Worm (Caenorhabditis elegans): ENCODE measurements around the gene smf-2.

The smf-2 gene

ce11 chrX:6743853-6744346 is 25.4 kb upstream of the smf-2 start:
- TF ChIP-seq cog-1 (tag; optimal IDR thresholded peaks at IDR 0.05), result peak; percentile 14
- TF ChIP-seq flt-1 (GFP tag; IDR thresholded peaks at IDR 0.05), result no peak

DNA sequence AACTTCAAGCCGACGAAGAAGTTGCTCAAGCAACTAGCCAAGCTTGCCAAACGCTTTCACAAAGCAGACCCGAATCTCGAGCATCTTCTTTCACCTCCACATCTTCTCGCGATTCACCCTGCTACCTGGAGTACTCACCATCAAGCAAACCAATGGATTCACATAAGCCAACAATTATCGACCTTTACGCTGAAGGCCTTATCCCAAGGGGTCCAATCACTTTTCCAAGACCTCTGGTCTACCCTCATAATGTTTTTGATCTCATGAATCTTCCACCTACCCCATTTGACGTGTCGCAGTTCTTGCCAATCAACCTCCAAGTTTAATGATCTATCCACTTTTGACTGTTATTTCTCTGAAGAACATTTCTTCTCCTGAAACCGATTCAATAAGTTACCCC is 24.8 kb upstream of the smf-2 start:
- TF ChIP-seq ztf-23 (GFP tag; IDR thresholded peaks at IDR 0.05) (no peak), T22C8.4 (GFP tag; IDR thresholded peaks at IDR 0.05) (no peak), klf-2 (GFP tag; conservative IDR thresholded peaks at IDR 0.05) (no peak), cog-1 (tag; optimal IDR thresholded peaks at IDR 0.05) (no peak), ztf-29 (GFP tag; IDR thresholded peaks at IDR 0.05) (no peak), flt-1 (GFP tag; IDR thresholded peaks at IDR 0.05) (no peak), med-1 (GFP tag; optimal IDR thresholded peaks at IDR 0.05; ENCODE audit: insufficient read depth) (no peak), tab-1 (GFP tag; IDR thresholded peaks at IDR 0.05) (no peak), ref-1 (GFP tag; conservative IDR thresholded peaks at IDR 0.05) (no peak)

- TF ChIP-seq ref-1 (GFP tag; conservative IDR thresholded peaks at IDR 0.05) (no peak), ztf-29 (GFP tag; IDR thresholded peaks at IDR 0.05) (no peak), T22C8.4 (GFP tag; IDR thresholded peaks at IDR 0.05) (no peak), flt-1 (GFP tag; IDR thresholded peaks at IDR 0.05) (no peak), tab-1 (GFP tag; IDR thresholded peaks at IDR 0.05) (no peak), klf-2 (GFP tag; conservative IDR thresholded peaks at IDR 0.05) (no peak), med-1 (GFP tag; optimal IDR thresholded peaks at IDR 0.05; ENCODE audit: insufficient read depth) (no peak), cog-1 (tag; optimal IDR thresholded peaks at IDR 0.05) (no peak), ztf-23 (GFP tag; IDR thresholded peaks at IDR 0.05) (no peak)
Observed at ce11 chrX:6742891-6743290, 24.4 kb upstream of the smf-2 start.

- TF ChIP-seq flt-1 (GFP tag; IDR thresholded peaks at IDR 0.05) (peak; percentile 79), ref-1 (GFP tag; conservative IDR thresholded peaks at IDR 0.05) (no peak), T22C8.4 (GFP tag; IDR thresholded peaks at IDR 0.05) (no peak), med-1 (GFP tag; optimal IDR thresholded peaks at IDR 0.05; ENCODE audit: insufficient read depth) (no peak), cog-1 (tag; optimal IDR thresholded peaks at IDR 0.05) (peak; percentile 90), ztf-29 (GFP tag; IDR thresholded peaks at IDR 0.05) (peak; percentile 45; the same call in 1 of the 2 replicates), klf-2 (GFP tag; conservative IDR thresholded peaks at IDR 0.05) (no peak), tab-1 (GFP tag; IDR thresholded peaks at IDR 0.05) (no peak; the same call in 1 of the 2 replicates), ztf-23 (GFP tag; IDR thresholded peaks at IDR 0.05) (no peak)
Observed at ce11 chrX:6742011-6742683, 23.7 kb upstream of the smf-2 start, which contains the start of gene mdl-1. mdl-1 (plus strand) TSS chrX:6742351.

ce11 chrX:6741532-6741931 is 23.0 kb upstream of the smf-2 start:
- TF ChIP-seq ztf-23 (GFP tag; IDR thresholded peaks at IDR 0.05), result no peak
- TF ChIP-seq tab-1 (GFP tag; IDR thresholded peaks at IDR 0.05), result no peak
- no peak for TF ChIP-seq cog-1 (tag; optimal IDR thresholded peaks at IDR 0.05)
- no peak for TF ChIP-seq ztf-29 (GFP tag; IDR thresholded peaks at IDR 0.05)
- no peak for TF ChIP-seq T22C8.4 (GFP tag; IDR thresholded peaks at IDR 0.05)
- TF ChIP-seq flt-1 (GFP tag; IDR thresholded peaks at IDR 0.05), result no peak
- no peak for TF ChIP-seq klf-2 (GFP tag; conservative IDR thresholded peaks at IDR 0.05)
- no peak for TF ChIP-seq med-1 (GFP tag; optimal IDR thresholded peaks at IDR 0.05; ENCODE audit: insufficient read depth)
- no peak for TF ChIP-seq ref-1 (GFP tag; conservative IDR thresholded peaks at IDR 0.05)

DNA sequence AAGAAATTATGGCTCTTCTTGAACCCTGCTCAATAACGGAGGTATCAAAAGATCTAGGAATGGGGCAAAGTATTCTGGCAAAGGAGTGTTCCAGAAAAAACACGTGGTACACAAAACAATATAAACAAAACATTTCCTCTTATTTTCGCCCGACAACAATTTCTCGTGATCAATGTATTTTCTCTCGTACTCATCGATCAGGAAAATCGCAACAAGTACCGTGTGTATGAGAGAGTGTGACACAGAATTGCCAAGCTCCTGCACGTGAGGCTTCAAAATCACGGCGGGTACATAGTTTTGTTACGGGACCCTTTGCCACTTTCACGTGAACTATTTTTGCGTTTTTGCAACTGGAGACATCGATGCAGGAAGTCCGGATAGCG is 22.5 kb upstream of the smf-2 start:
- no peak for TF ChIP-seq tab-1 (GFP tag; IDR thresholded peaks at IDR 0.05)
- no peak for TF ChIP-seq ref-1 (GFP tag; conservative IDR thresholded peaks at IDR 0.05)
- no peak for TF ChIP-seq ztf-29 (GFP tag; IDR thresholded peaks at IDR 0.05)
- TF ChIP-seq ztf-23 (GFP tag; IDR thresholded peaks at IDR 0.05), result no peak
- TF ChIP-seq klf-2 (GFP tag; conservative IDR thresholded peaks at IDR 0.05), result no peak
- no peak for TF ChIP-seq cog-1 (tag; optimal IDR thresholded peaks at IDR 0.05)
- no peak for TF ChIP-seq med-1 (GFP tag; optimal IDR thresholded peaks at IDR 0.05; ENCODE audit: insufficient read depth)
- no peak for TF ChIP-seq flt-1 (GFP tag; IDR thresholded peaks at IDR 0.05)
- no peak for TF ChIP-seq T22C8.4 (GFP tag; IDR thresholded peaks at IDR 0.05)

- no peak for TF ChIP-seq ztf-29 (GFP tag; IDR thresholded peaks at IDR 0.05)
- no peak for TF ChIP-seq ref-1 (GFP tag; conservative IDR thresholded peaks at IDR 0.05)
- TF ChIP-seq ztf-23 (GFP tag; IDR thresholded peaks at IDR 0.05), result no peak
- no peak for TF ChIP-seq T22C8.4 (GFP tag; IDR thresholded peaks at IDR 0.05)
- TF ChIP-seq cog-1 (tag; optimal IDR thresholded peaks at IDR 0.05), result no peak
- TF ChIP-seq flt-1 (GFP tag; IDR thresholded peaks at IDR 0.05), result no peak
- TF ChIP-seq tab-1 (GFP tag; IDR thresholded peaks at IDR 0.05), result no peak
- no peak for TF ChIP-seq med-1 (GFP tag; optimal IDR thresholded peaks at IDR 0.05; ENCODE audit: insufficient read depth)
- no peak for TF ChIP-seq klf-2 (GFP tag; conservative IDR thresholded peaks at IDR 0.05)
Observed at ce11 chrX:6740282-6740982, 21.9 kb upstream of the smf-2 start.

DNA sequence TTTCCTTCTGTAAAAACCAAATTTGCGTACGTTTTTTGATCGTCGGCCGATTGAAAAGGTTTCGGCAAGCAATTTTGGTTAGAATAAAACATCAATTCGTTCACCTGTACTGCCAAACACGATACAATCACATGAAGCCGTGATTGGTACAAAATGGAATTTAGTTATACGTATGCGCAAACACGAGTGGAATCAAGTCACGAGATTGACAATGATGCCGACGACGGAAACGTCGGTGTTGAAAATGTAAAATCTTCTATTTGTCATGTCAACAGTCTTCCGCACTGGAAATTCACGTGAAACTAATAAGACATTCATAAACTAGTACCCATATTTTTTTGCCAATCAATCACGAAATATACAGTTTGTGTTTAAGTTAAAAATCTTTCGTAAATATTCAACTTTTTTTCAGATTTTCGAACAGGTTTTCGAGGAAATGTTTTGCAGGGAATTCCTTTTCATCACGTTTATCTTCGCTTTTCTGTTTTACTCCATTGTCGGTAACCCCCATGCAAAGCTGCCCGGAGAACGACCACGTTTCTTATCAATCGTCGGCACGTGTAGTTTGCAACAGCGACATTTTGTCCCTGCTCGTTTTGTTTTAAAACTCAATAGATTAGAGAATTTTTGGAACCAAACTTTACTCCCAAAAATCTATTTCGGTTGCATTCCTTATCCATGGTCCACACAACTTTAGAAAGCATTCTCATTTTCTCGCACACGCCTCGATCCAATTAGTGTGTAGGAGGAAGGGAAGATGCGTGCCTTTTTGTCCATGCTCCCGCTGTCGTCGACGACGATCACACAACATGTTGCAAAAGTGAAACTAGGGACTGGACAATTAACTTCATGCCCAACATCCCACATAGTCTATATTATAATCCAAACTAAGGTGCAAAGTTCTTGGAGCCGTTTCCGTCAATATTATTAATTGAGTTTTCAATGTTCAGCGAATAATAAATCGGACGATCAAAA is 20.8 kb upstream of the smf-2 start:
- no peak for TF ChIP-seq flt-1 (GFP tag; IDR thresholded peaks at IDR 0.05)
- no peak for TF ChIP-seq T22C8.4 (GFP tag; IDR thresholded peaks at IDR 0.05)

DNA sequence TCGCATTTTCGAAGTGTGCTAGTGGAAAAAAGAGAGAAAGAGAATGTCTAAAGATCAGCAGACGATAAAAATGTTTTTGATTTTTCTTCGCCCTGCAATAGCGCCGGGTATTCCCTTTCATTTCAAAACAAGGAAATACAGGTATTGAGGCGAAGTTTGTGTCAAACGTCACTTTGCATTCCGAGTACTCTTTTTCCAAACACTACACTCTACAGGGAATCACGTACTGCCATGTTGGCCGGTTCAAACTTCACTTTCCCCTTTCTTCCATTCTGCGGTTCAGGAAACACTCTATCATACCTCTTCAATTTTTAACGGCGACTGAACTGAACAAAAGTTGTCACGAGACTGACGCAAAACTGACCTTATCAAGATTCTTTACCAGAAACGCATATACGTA is 20.0 kb upstream of the smf-2 start:
- no peak for TF ChIP-seq tab-1 (GFP tag; IDR thresholded peaks at IDR 0.05)
- no peak for TF ChIP-seq ref-1 (GFP tag; conservative IDR thresholded peaks at IDR 0.05)
- TF ChIP-seq ztf-23 (GFP tag; IDR thresholded peaks at IDR 0.05), result no peak
- TF ChIP-seq klf-2 (GFP tag; conservative IDR thresholded peaks at IDR 0.05), result no peak
- TF ChIP-seq med-1 (GFP tag; optimal IDR thresholded peaks at IDR 0.05; ENCODE audit: insufficient read depth), result no peak
- no peak for TF ChIP-seq flt-1 (GFP tag; IDR thresholded peaks at IDR 0.05)

All from whole organism, midembryonic.